Worm (Caenorhabditis elegans): ENCODE measurements around the gene sqv-3.

ce11 chrIII:9789083-9789482 lies 8.9 kb upstream of the sqv-3 start:
- TF ChIP-seq nhr-12 (tag; optimal IDR thresholded peaks at IDR 0.05), result no peak
- no peak for TF ChIP-seq lin-13 (GFP tag; optimal IDR thresholded peaks at IDR 0.05)
- no peak for TF ChIP-seq ama-1 (optimal IDR thresholded peaks at IDR 0.05)
- no peak for TF ChIP-seq F13H6.1 (tag; optimal IDR thresholded peaks at IDR 0.05)
